Fruit fly (Drosophila melanogaster) whole organism, embryonic: Measurements from ENCODE around the gene BBIP1.

ENCODE experiments used
- Atf3 ChIP-seq: fragments of 200-800 bp; sonication (Bioruptor generic); optimal IDR thresholded peaks from 3 replicates; lab custom pipeline; 2016; ENCODE audit warnings: missing biosample characterization, missing genetic modification characterization
- Bdp1 ChIP-seq: fragments of 200-800 bp; sonication (Bioruptor generic); optimal IDR thresholded peaks from 3 replicates; lab custom pipeline; 2016; ENCODE audit warnings: missing biosample characterization, missing genetic modification characterization
- CG10267 ChIP-seq: fragments of 200-800 bp; sonication (Bioruptor generic); optimal IDR thresholded peaks from 2 replicates; lab custom pipeline; 2018; ENCODE audit warnings: missing biosample characterization, mild to moderate bottlenecking, missing genetic modification characterization, moderate library complexity
- CG10959 ChIP-seq: fragments of 200-800 bp; sonication (Bioruptor generic); IDR thresholded peaks from 2 replicates; pipeline ENCODE4 v1.3.6; 2022; ENCODE audit warnings: missing biosample characterization, missing genetic modification characterization
- CG14050 ChIP-seq: fragments of 200-800 bp; sonication (Bioruptor generic); IDR thresholded peaks from 3 replicates; pipeline ENCODE4 v1.3.6; 2022; ENCODE audit warnings: missing biosample characterization, missing genetic modification characterization
- CG14667 ChIP-seq: fragments of 200-800 bp; sonication (Bioruptor generic); IDR thresholded peaks from 2 replicates; pipeline ENCODE4 v1.3.6; 2022; ENCODE audit warnings: missing biosample characterization, missing genetic modification characterization
- CG14860 ChIP-seq: fragments of 200-800 bp; sonication (Bioruptor generic); IDR thresholded peaks from 3 replicates; pipeline ENCODE4 v1.3.6; 2022; ENCODE audit warnings: missing biosample characterization, missing genetic modification characterization; ENCODE audit not compliant: partially characterized antibody
- CG15269 ChIP-seq: fragments of 200-800 bp; sonication (Bioruptor generic); optimal IDR thresholded peaks from 2 replicates; lab custom pipeline; 2018; ENCODE audit warnings: missing biosample characterization, mild to moderate bottlenecking, missing genetic modification characterization, moderate library complexity
- CG1529 ChIP-seq: fragments of 200-800 bp; sonication (Bioruptor generic); optimal IDR thresholded peaks from 3 replicates; lab custom pipeline; 2018; ENCODE audit warnings: missing biosample characterization, missing genetic modification characterization
- CG1647 ChIP-seq: fragments of 200-800 bp; sonication (Bioruptor generic); optimal IDR thresholded peaks from 3 replicates; lab custom pipeline; 2016; ENCODE audit warnings: missing biosample characterization, missing genetic modification characterization
- CG18262 ChIP-seq: fragments of 200-800 bp; optimal IDR thresholded peaks from 3 replicates; lab custom pipeline; 2019; ENCODE audit warnings: missing biosample characterization, mild to moderate bottlenecking, missing genetic modification characterization, moderate library complexity
- CG42726 ChIP-seq: fragments of 200-800 bp; sonication (Bioruptor generic); IDR thresholded peaks from 2 replicates; pipeline ENCODE4 v1.3.6; 2022; ENCODE audit warnings: missing biosample characterization, missing genetic modification characterization; ENCODE audit not compliant: partially characterized antibody
- CG9876 ChIP-seq: fragments of 200-800 bp; sonication (Bioruptor generic); optimal IDR thresholded peaks from 2 replicates; lab custom pipeline; 2016; ENCODE audit warnings: missing biosample characterization, missing genetic modification characterization
- CHES-1-like ChIP-seq: fragments of 200-800 bp; sonication (Bioruptor generic); optimal IDR thresholded peaks from 2 replicates; lab custom pipeline; 2016; ENCODE audit warnings: missing biosample characterization, missing genetic modification characterization
- Camta ChIP-seq: fragments of 200-800 bp; sonication (Bioruptor generic); optimal IDR thresholded peaks from 2 replicates; lab custom pipeline; 2016; ENCODE audit warnings: missing biosample characterization, missing genetic modification characterization
- Drgx ChIP-seq: fragments of 200-800 bp; sonication (Bioruptor generic); IDR thresholded peaks from 2 replicates; pipeline ENCODE4 v1.3.6; 2022; ENCODE audit warnings: missing biosample characterization, missing genetic modification characterization
- HLHmδ ChIP-seq: fragments of 200-800 bp; sonication (Bioruptor generic); optimal IDR thresholded peaks from 2 replicates; lab custom pipeline; 2018; ENCODE audit warnings: missing biosample characterization, mild to moderate bottlenecking, missing genetic modification characterization, moderate library complexity
- Hand ChIP-seq: fragments of 200-800 bp; sonication (Bioruptor generic); optimal IDR thresholded peaks from 2 replicates; lab custom pipeline; 2017; ENCODE audit warnings: mild to moderate bottlenecking, missing biosample characterization, missing genetic modification reagents, missing genetic modification characterization
- Jarid2 ChIP-seq: fragments of 200-800 bp; sonication (Bioruptor generic); optimal IDR thresholded peaks from 3 replicates; lab custom pipeline; 2017; ENCODE audit warnings: mild to moderate bottlenecking, missing biosample characterization, missing genetic modification reagents, missing genetic modification characterization
- Lhr ChIP-seq: fragments of 200-800 bp; sonication (Bioruptor generic); optimal IDR thresholded peaks from 3 replicates; lab custom pipeline; 2017; ENCODE audit warnings: mild to moderate bottlenecking, missing biosample characterization, missing genetic modification reagents, missing genetic modification characterization
- Lpt ChIP-seq: fragments of >200 bp; optimal IDR thresholded peaks from 2 replicates; lab custom pipeline; 2018; ENCODE audit warnings: missing biosample characterization, missing genetic modification characterization
- Neu2 ChIP-seq: fragments of 200-800 bp; sonication (Bioruptor generic); optimal IDR thresholded peaks from 3 replicates; lab custom pipeline; 2016; ENCODE audit warnings: missing biosample characterization, missing genetic modification characterization, borderline replicate concordance
- Nf-YC ChIP-seq: fragments of 200-800 bp; optimal IDR thresholded peaks from 3 replicates; lab custom pipeline; 2019; ENCODE audit warnings: missing biosample characterization, mild to moderate bottlenecking, missing genetic modification characterization, moderate library complexity
- NfI ChIP-seq: fragments of 200-800 bp; sonication (Bioruptor generic); optimal IDR thresholded peaks from 3 replicates; lab custom pipeline; 2018; ENCODE audit warnings: missing biosample characterization, mild to moderate bottlenecking, missing genetic modification characterization, moderate library complexity
- Optix ChIP-seq: fragments of 200-800 bp; sonication (Bioruptor generic); IDR thresholded peaks from 3 replicates; pipeline ENCODE4 v1.3.6; 2022; ENCODE audit warnings: missing biosample characterization, missing genetic modification characterization
- Side ChIP-seq: fragments of 200-800 bp; sonication (Bioruptor generic); optimal IDR thresholded peaks from 2 replicates; lab custom pipeline; 2016; ENCODE audit warnings: missing biosample characterization, missing genetic modification characterization
- Ssrp ChIP-seq: fragments of 200-800 bp; sonication (Bioruptor generic); optimal IDR thresholded peaks from 2 replicates; lab custom pipeline; 2018; ENCODE audit warnings: missing biosample characterization, mild to moderate bottlenecking, missing genetic modification characterization, moderate library complexity
- Xbp1 ChIP-seq: fragments of 200-800 bp; sonication (Bioruptor generic); optimal IDR thresholded peaks from 3 replicates; lab custom pipeline; 2016; ENCODE audit warnings: missing biosample characterization, mild to moderate bottlenecking, missing genetic modification characterization
- cato ChIP-seq: fragments of 200-800 bp; sonication (Bioruptor generic); optimal IDR thresholded peaks from 2 replicates; lab custom pipeline; 2016; ENCODE audit warnings: missing biosample characterization, missing genetic modification characterization, borderline replicate concordance
- chinmo ChIP-seq: fragments of 200-800 bp; sonication (Bioruptor generic); IDR thresholded peaks from 4 replicates; pipeline ENCODE4 v1.3.6; 2022; ENCODE audit warnings: missing biosample characterization, missing genetic modification characterization; ENCODE audit not compliant: partially characterized antibody
- dan ChIP-seq: fragments of 200-800 bp; sonication (Bioruptor generic); IDR thresholded peaks from 2 replicates; pipeline ENCODE4 v1.3.6; 2022; ENCODE audit warnings: missing biosample characterization, missing genetic modification characterization
- dati ChIP-seq: fragments of 200-800 bp; sonication (Bioruptor generic); IDR thresholded peaks from 2 replicates; pipeline ENCODE4 v1.3.6; 2022; ENCODE audit warnings: missing biosample characterization, missing genetic modification characterization
- fd96Cb ChIP-seq: fragments of 200-800 bp; sonication (Bioruptor generic); optimal IDR thresholded peaks from 2 replicates; lab custom pipeline; 2018; ENCODE audit warnings: missing biosample characterization, mild to moderate bottlenecking, missing genetic modification characterization, moderate library complexity
- ftz-f1 ChIP-seq: fragments of 200-800 bp; sonication (Bioruptor generic); optimal IDR thresholded peaks from 2 replicates; lab custom pipeline; 2016; ENCODE audit warnings: missing biosample characterization, missing genetic modification characterization
- gce ChIP-seq: fragments of 200-800 bp; sonication (Bioruptor generic); IDR thresholded peaks from 3 replicates; pipeline ENCODE4 v1.3.6; 2022; ENCODE audit warnings: missing biosample characterization, missing genetic modification characterization
- her ChIP-seq: fragments of 200-800 bp; sonication (Bioruptor generic); optimal IDR thresholded peaks from 2 replicates; lab custom pipeline; 2016; ENCODE audit warnings: missing biosample characterization, missing genetic modification characterization
- hkb ChIP-seq, 2 experiments: fragments of 200-800 bp in 1 of 2; fragments of >200 bp in 1 of 2; sonication (Bioruptor generic) in 1 of 2; IDR thresholded peaks in 1 of 2; optimal IDR thresholded peaks in 1 of 2; 2 replicates each; pipeline versions ENCODE4 v1.3.6 to Lab custom; 2017 to 2022; ENCODE audit warnings: missing biosample characterization in 1 of 2, missing genetic modification characterization in 1 of 2
- maf-S ChIP-seq: fragments of 200-800 bp; sonication (Bioruptor generic); optimal IDR thresholded peaks from 2 replicates; lab custom pipeline; 2016; ENCODE audit warnings: missing biosample characterization, missing genetic modification characterization
- odd ChIP-seq: fragments of 200-800 bp; sonication (Bioruptor generic); optimal IDR thresholded peaks from 2 replicates; lab custom pipeline; 2017; ENCODE audit warnings: missing biosample characterization, mild to moderate bottlenecking, missing genetic modification characterization
- pan ChIP-seq, 4 experiments: fragments of >200 bp in 3 of 4; fragments of 200-800 bp in 1 of 4; sonication (Bioruptor generic) in 1 of 4; optimal IDR thresholded peaks in 3 of 4; IDR thresholded peaks in 1 of 4; 2 replicates each; pipeline versions ENCODE4 v1.3.6 to Lab custom; 2017 to 2022; ENCODE audit warnings: missing biosample characterization in 2 of 4, missing genetic modification characterization in 2 of 4, mixed read lengths in 1 of 4
- prd ChIP-seq, 3 experiments: fragments of >200 bp in 2 of 3; fragments of 200-800 bp in 1 of 3; sonication (Bioruptor generic) in 1 of 3; optimal IDR thresholded peaks in 2 of 3; IDR thresholded peaks in 1 of 3; 2 replicates in 2 of 3; 3 replicates in 1 of 3; pipeline versions ENCODE4 v1.3.6 to Lab custom; 2017 to 2022; ENCODE audit warnings: missing biosample characterization in 1 of 3, missing genetic modification characterization in 1 of 3
- pum ChIP-seq: fragments of 200-800 bp; sonication (Bioruptor generic); optimal IDR thresholded peaks from 2 replicates; lab custom pipeline; 2016; ENCODE audit warnings: missing biosample characterization, missing genetic modification characterization
- ranshi ChIP-seq: fragments of 200-800 bp; sonication (Bioruptor generic); IDR thresholded peaks from 2 replicates; pipeline ENCODE4 v1.3.6; 2022; ENCODE audit warnings: missing biosample characterization, missing genetic modification characterization
- sr ChIP-seq: fragments of 200-800 bp; sonication (Bioruptor generic); IDR thresholded peaks from 3 replicates; pipeline ENCODE4 v1.3.6; 2022; ENCODE audit warnings: missing biosample characterization, missing genetic modification characterization
- tna ChIP-seq: fragments of 200-800 bp; sonication (Bioruptor generic); IDR thresholded peaks from 2 replicates; pipeline ENCODE4 v1.3.6; 2022; ENCODE audit warnings: missing biosample characterization, missing genetic modification characterization; ENCODE audit not compliant: partially characterized antibody
- toy ChIP-seq: fragments of 200-800 bp; sonication (Bioruptor generic); IDR thresholded peaks from 2 replicates; pipeline ENCODE4 v1.3.6; 2022; ENCODE audit warnings: missing biosample characterization, missing genetic modification characterization
- ttk ChIP-seq: fragments of 200-800 bp; sonication (Bioruptor generic); IDR thresholded peaks from 2 replicates; pipeline ENCODE4 v2.1.2; 2022; ENCODE audit warnings: missing biosample characterization, missing genetic modification characterization
- tx ChIP-seq: fragments of 200-800 bp; sonication (Bioruptor generic); optimal IDR thresholded peaks from 2 replicates; lab custom pipeline; 2016; ENCODE audit warnings: missing biosample characterization, missing genetic modification characterization
- wor ChIP-seq: fragments of 200-800 bp; sonication (Bioruptor generic); IDR thresholded peaks from 2 replicates; pipeline ENCODE4 v1.3.6; 2022; ENCODE audit warnings: missing biosample characterization, missing genetic modification characterization

Gene BBIP1

DNA sequence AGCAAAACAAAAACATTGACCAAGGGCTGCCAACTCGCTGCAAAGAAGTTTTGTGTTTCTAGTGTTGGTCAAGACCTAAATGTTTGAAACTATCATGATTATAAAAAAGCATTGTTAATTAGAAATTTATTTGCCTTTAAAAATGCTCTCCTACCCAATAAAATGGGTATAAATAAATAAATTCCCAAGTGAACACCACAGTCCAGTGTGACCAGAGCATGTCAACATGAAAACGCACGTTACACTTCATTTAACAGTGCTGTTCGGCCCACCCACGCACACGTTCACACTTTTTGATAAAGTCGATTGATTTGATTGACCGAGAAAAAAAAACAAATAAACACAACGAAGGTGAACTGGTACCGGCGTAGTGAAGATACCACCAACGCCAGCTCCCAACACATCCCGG is at the start of gene BBIP1, which contains the start of the genes CG9356 and CG8135 (continued):
- no peak for TF ChIP-seq CG15269
- TF ChIP-seq NfI = peak; percentile 72
- no peak for TF ChIP-seq toy (GFP tag; lab: Robert Waterston, UW)
- TF ChIP-seq CG1647 (GFP tag; lab: Kevin White, UChicago) = peak; percentile 79
- no peak for TF ChIP-seq gce (GFP tag; lab: Robert Waterston, UW)
- TF ChIP-seq her = peak; percentile 50
- peak; percentile 99 for TF ChIP-seq CG10267 (tag; lab: Kevin White, UChicago)
- no peak for TF ChIP-seq CG14667 (GFP tag; lab: Robert Waterston, UW)
- peak; percentile 26 for TF ChIP-seq Neu2 (GFP tag; lab: Kevin White, UChicago)
- TF ChIP-seq CG14050 (GFP tag; lab: Robert Waterston, UW) = peak; percentile 41; the same call in 2 of the 3 replicates
- no peak for TF ChIP-seq HLHmδ (GFP tag; lab: Kevin White, UChicago)
- TF ChIP-seq Bdp1 (GFP tag; lab: Kevin White, UChicago) = peak; percentile 74
- TF ChIP-seq dati (GFP tag; lab: Robert Waterston, UW) = no peak
- no peak for TF ChIP-seq CG10959 (GFP tag; lab: Robert Waterston, UW)
- TF ChIP-seq Ssrp = peak; percentile 45
- TF ChIP-seq Xbp1 (GFP tag; lab: Kevin White, UChicago) = peak; percentile 85
- peak; percentile 58; the same call in 1 of the 3 replicates for TF ChIP-seq sr (GFP tag; lab: Robert Waterston, UW)
- peak; percentile 41; the same call in 1 of the 3 replicates for TF ChIP-seq Optix
- TF ChIP-seq prd (optimal IDR thresholded peaks at IDR 0.05; lab: Kevin White, UChicago) = no peak
- peak; percentile 83 for TF ChIP-seq prd (GFP tag; IDR thresholded peaks at IDR 0.05; lab: Robert Waterston, UW)
- TF ChIP-seq ranshi (GFP tag; lab: Robert Waterston, UW) = peak; percentile 59
- peak; percentile 84 for TF ChIP-seq Lhr
- no peak for TF ChIP-seq CG14860 (GFP tag; lab: Robert Waterston, UW)
- TF ChIP-seq ftz-f1 (GFP tag; lab: Kevin White, UChicago) = peak; percentile 51
- peak; percentile 37; the same call in 1 of the 2 replicates for TF ChIP-seq ttk (GFP tag; lab: Robert Waterston, UW)
- no peak for TF ChIP-seq chinmo (GFP tag; lab: Robert Waterston, UW)
- TF ChIP-seq Atf3 (GFP tag; lab: Kevin White, UChicago) = peak; percentile 63
- peak; percentile 88 for TF ChIP-seq CHES-1-like (GFP tag; lab: Kevin White, UChicago)
- TF ChIP-seq dan = no peak
- TF ChIP-seq Lpt (GFP tag; lab: Kevin White, UChicago) = no peak
- peak; percentile 77 for TF ChIP-seq maf-S
- no peak for TF ChIP-seq Nf-YC
- TF ChIP-seq Side (GFP tag; lab: Kevin White, UChicago) = peak; percentile 80
- TF ChIP-seq CG42726 (GFP tag; lab: Robert Waterston, UW) = no peak
- TF ChIP-seq Hand (GFP tag; lab: Kevin White, UChicago) = no peak
- no peak for TF ChIP-seq Jarid2
- no peak for TF ChIP-seq odd (GFP tag; lab: Kevin White, UChicago)
- TF ChIP-seq CG18262 (tag; lab: Kevin White, UChicago) = peak; percentile 63
- TF ChIP-seq CG1529 (GFP tag; lab: Kevin White, UChicago) = no peak
- TF ChIP-seq tna = no peak
- TF ChIP-seq tx (GFP tag; lab: Kevin White, UChicago) = peak; percentile 81
- TF ChIP-seq Camta = peak; percentile 71
- peak; percentile 88 for TF ChIP-seq hkb (optimal IDR thresholded peaks at IDR 0.05; lab: Kevin White, UChicago)
- TF ChIP-seq hkb (GFP tag; IDR thresholded peaks at IDR 0.05; lab: Robert Waterston, UW) = peak; percentile 76
- TF ChIP-seq Drgx (GFP tag; lab: Robert Waterston, UW) = no peak
- peak; percentile 75 for TF ChIP-seq pum (GFP tag; lab: Kevin White, UChicago)
- TF ChIP-seq cato (GFP tag; lab: Kevin White, UChicago) = peak; percentile 68
- peak; percentile 35; the same call in 1 of the 2 replicates for TF ChIP-seq wor
- peak; percentile 29 for TF ChIP-seq fd96Cb (tag; lab: Kevin White, UChicago)
- TF ChIP-seq CG9876 = peak; percentile 61
- TF ChIP-seq pan (optimal IDR thresholded peaks at IDR 0.05; lab: Kevin White, UChicago) = no peak
- peak in 1 of 2 experiments; percentile 80 for TF ChIP-seq pan (GFP tag; optimal IDR thresholded peaks at IDR 0.05 in 1 of 2, IDR thresholded peaks at IDR 0.05 in 1 of 2)
